Fruit fly (Drosophila melanogaster) whole organism, embryonic: ENCODE results near the gene dgrn.

Experiments
- CG10321 ChIP-seq: fragments of 200-800 bp; sonication (Bioruptor generic); IDR thresholded peaks from 2 replicates; pipeline ENCODE4 v1.3.6; 2022; ENCODE audit warnings: missing biosample characterization, missing genetic modification characterization
- CG11093 ChIP-seq: fragments of 200-800 bp; sonication (Bioruptor generic); IDR thresholded peaks from 3 replicates; pipeline ENCODE4 v1.3.6; 2022; ENCODE audit warnings: missing biosample characterization, missing genetic modification characterization
- CG11560 ChIP-seq: fragments of 200-800 bp; sonication (Bioruptor generic); IDR thresholded peaks from 3 replicates; pipeline ENCODE4 v1.3.6; 2022; ENCODE audit warnings: missing biosample characterization, missing genetic modification characterization
- CG11695 ChIP-seq: fragments of 200-800 bp; sonication (Bioruptor generic); IDR thresholded peaks from 3 replicates; pipeline ENCODE4 v1.3.6; 2022; ENCODE audit warnings: missing biosample characterization, missing genetic modification characterization
- CG12744 ChIP-seq: fragments of 200-800 bp; sonication (Bioruptor generic); optimal IDR thresholded peaks from 2 replicates; lab custom pipeline; 2016; ENCODE audit warnings: missing biosample characterization, missing genetic modification characterization
- CG13424 ChIP-seq: fragments of 200-800 bp; sonication (Bioruptor generic); optimal IDR thresholded peaks from 2 replicates; lab custom pipeline; 2019; ENCODE audit warnings: missing biosample characterization, mild to moderate bottlenecking, missing genetic modification characterization, moderate library complexity
- CG13775 ChIP-seq: fragments of 200-800 bp; sonication (Bioruptor generic); optimal IDR thresholded peaks from 3 replicates; lab custom pipeline; 2017; ENCODE audit warnings: missing biosample characterization, mild to moderate bottlenecking, missing genetic modification characterization
- CG1647 ChIP-seq: fragments of 200-800 bp; sonication (Bioruptor generic); optimal IDR thresholded peaks from 3 replicates; lab custom pipeline; 2016; ENCODE audit warnings: missing biosample characterization, missing genetic modification characterization
- CG16815 ChIP-seq: fragments of 200-800 bp; sonication (Bioruptor generic); optimal IDR thresholded peaks from 3 replicates; lab custom pipeline; 2017; ENCODE audit warnings: missing biosample characterization, mild to moderate bottlenecking, missing genetic modification characterization
- CG17568 ChIP-seq: fragments of 200-800 bp; sonication (Bioruptor generic); optimal IDR thresholded peaks from 2 replicates; lab custom pipeline; 2018; ENCODE audit warnings: missing biosample characterization, mild to moderate bottlenecking, missing genetic modification characterization, moderate library complexity
- CG17612 ChIP-seq: fragments of 200-800 bp; sonication (Bioruptor generic); IDR thresholded peaks from 2 replicates; pipeline ENCODE4 v1.3.6; 2022; ENCODE audit warnings: missing biosample characterization, missing genetic modification characterization
- CG1792 ChIP-seq: fragments of 200-800 bp; sonication (Bioruptor generic); optimal IDR thresholded peaks from 2 replicates; lab custom pipeline; 2016; ENCODE audit warnings: missing biosample characterization, missing genetic modification characterization
- CG2116 ChIP-seq: fragments of 200-800 bp; sonication (Bioruptor generic); optimal IDR thresholded peaks from 3 replicates; lab custom pipeline; 2018; ENCODE audit warnings: missing biosample characterization, mild to moderate bottlenecking, missing genetic modification characterization
- CG32532 ChIP-seq: fragments of 200-800 bp; sonication (Bioruptor generic); IDR thresholded peaks from 2 replicates; pipeline ENCODE4 v1.3.6; 2022; ENCODE audit warnings: missing biosample characterization, missing genetic modification characterization
- CG32772 ChIP-seq: fragments of 200-800 bp; sonication (Bioruptor generic); IDR thresholded peaks from 2 replicates; pipeline ENCODE4 v1.3.6; 2022; ENCODE audit warnings: missing biosample characterization, missing genetic modification characterization
- CG3281 ChIP-seq: fragments of 200-800 bp; sonication (Bioruptor generic); optimal IDR thresholded peaks from 3 replicates; lab custom pipeline; 2017; ENCODE audit warnings: missing biosample characterization, mild to moderate bottlenecking, missing genetic modification characterization
- CG3995 ChIP-seq: fragments of 200-800 bp; sonication (Bioruptor generic); optimal IDR thresholded peaks from 3 replicates; lab custom pipeline; 2016; ENCODE audit warnings: missing biosample characterization, missing genetic modification characterization
- CG42726 ChIP-seq: fragments of 200-800 bp; sonication (Bioruptor generic); IDR thresholded peaks from 2 replicates; pipeline ENCODE4 v1.3.6; 2022; ENCODE audit warnings: missing biosample characterization, missing genetic modification characterization; ENCODE audit not compliant: partially characterized antibody
- CG4617 ChIP-seq: fragments of 200-800 bp; sonication (Bioruptor generic); optimal IDR thresholded peaks from 3 replicates; lab custom pipeline; 2016; ENCODE audit warnings: missing biosample characterization, missing genetic modification characterization, borderline replicate concordance
- CG4854 ChIP-seq: fragments of 200-800 bp; sonication (Bioruptor generic); optimal IDR thresholded peaks from 2 replicates; lab custom pipeline; 2016; ENCODE audit warnings: missing biosample characterization, missing genetic modification characterization, inconsistent platforms
- CG8388 ChIP-seq: fragments of 200-800 bp; sonication (Bioruptor generic); optimal IDR thresholded peaks from 2 replicates; lab custom pipeline; 2019; ENCODE audit warnings: missing biosample characterization, mild to moderate bottlenecking, missing genetic modification characterization, moderate library complexity
- Dp ChIP-seq: fragments of 200-800 bp; sonication (Bioruptor generic); optimal IDR thresholded peaks from 2 replicates; lab custom pipeline; 2018; ENCODE audit warnings: missing biosample characterization, mild to moderate bottlenecking, missing genetic modification characterization, moderate library complexity
- Ets97D ChIP-seq: fragments of 200-800 bp; sonication (Bioruptor generic); optimal IDR thresholded peaks from 3 replicates; lab custom pipeline; 2016; ENCODE audit warnings: missing biosample characterization, missing genetic modification characterization
- Hr3 ChIP-seq: fragments of 200-800 bp; sonication (Bioruptor generic); optimal IDR thresholded peaks from 3 replicates; lab custom pipeline; 2016; ENCODE audit warnings: missing biosample characterization, missing genetic modification characterization
- Hsf ChIP-seq: fragments of 200-800 bp; sonication (Bioruptor generic); optimal IDR thresholded peaks from 3 replicates; lab custom pipeline; 2016; ENCODE audit warnings: missing biosample characterization, missing genetic modification characterization
- MESR4 ChIP-seq: fragments of 200-800 bp; sonication (Bioruptor generic); optimal IDR thresholded peaks from 2 replicates; lab custom pipeline; 2018; ENCODE audit warnings: missing biosample characterization, mild to moderate bottlenecking, missing genetic modification characterization, moderate library complexity
- NC2α ChIP-seq: fragments of 200-800 bp; sonication (Bioruptor generic); optimal IDR thresholded peaks from 2 replicates; lab custom pipeline; 2016; ENCODE audit warnings: missing biosample characterization, missing genetic modification characterization
- Poxn ChIP-seq: fragments of 200-800 bp; sonication (Bioruptor generic); IDR thresholded peaks from 2 replicates; pipeline ENCODE4 v1.3.6; 2022; ENCODE audit warnings: missing biosample characterization, missing genetic modification characterization
- Sox102F ChIP-seq: fragments of 200-800 bp; sonication (Bioruptor generic); optimal IDR thresholded peaks from 2 replicates; lab custom pipeline; 2018; ENCODE audit warnings: missing biosample characterization, mild to moderate bottlenecking, missing genetic modification characterization, moderate library complexity
- Spps ChIP-seq: fragments of 200-800 bp; sonication (Bioruptor generic); optimal IDR thresholded peaks from 2 replicates; lab custom pipeline; 2018; ENCODE audit warnings: missing biosample characterization, mild to moderate bottlenecking, missing genetic modification characterization
- cato ChIP-seq: fragments of 200-800 bp; sonication (Bioruptor generic); optimal IDR thresholded peaks from 2 replicates; lab custom pipeline; 2016; ENCODE audit warnings: missing biosample characterization, missing genetic modification characterization, borderline replicate concordance
- crc ChIP-seq: fragments of 200-800 bp; sonication (Bioruptor generic); optimal IDR thresholded peaks from 2 replicates; lab custom pipeline; 2016; ENCODE audit warnings: missing biosample characterization, missing genetic modification characterization
- croc ChIP-seq: fragments of 200-800 bp; sonication (Bioruptor generic); conservative IDR thresholded peaks from 3 replicates; pipeline ENCODE4 v1.3.6; 2022; ENCODE audit warnings: missing biosample characterization, missing genetic modification characterization
- da ChIP-seq: fragments of 200-800 bp; sonication (Bioruptor generic); optimal IDR thresholded peaks from 2 replicates; lab custom pipeline; 2016; ENCODE audit warnings: missing biosample characterization, missing genetic modification characterization
- dan ChIP-seq: fragments of 200-800 bp; sonication (Bioruptor generic); IDR thresholded peaks from 2 replicates; pipeline ENCODE4 v1.3.6; 2022; ENCODE audit warnings: missing biosample characterization, missing genetic modification characterization
- en ChIP-seq: fragments of 200-800 bp; sonication (Bioruptor generic); optimal IDR thresholded peaks from 2 replicates; lab custom pipeline; 2016; ENCODE audit warnings: missing biosample characterization, missing genetic modification characterization
- fd102C ChIP-seq: fragments of 200-800 bp; sonication (Bioruptor generic); optimal IDR thresholded peaks from 2 replicates; lab custom pipeline; 2018; ENCODE audit warnings: missing biosample characterization, mild to moderate bottlenecking, missing genetic modification characterization, moderate library complexity
- fru ChIP-seq: fragments of >200 bp; optimal IDR thresholded peaks from 2 replicates; lab custom pipeline; 2017
- gro ChIP-seq: fragments of 200-800 bp; sonication (Bioruptor generic); optimal IDR thresholded peaks from 2 replicates; lab custom pipeline; 2016; ENCODE audit warnings: missing biosample characterization, missing genetic modification characterization
- jigr1 ChIP-seq: fragments of 200-800 bp; sonication (Bioruptor generic); IDR thresholded peaks from 3 replicates; pipeline ENCODE4 v1.3.6; 2022; ENCODE audit warnings: missing biosample characterization, missing genetic modification characterization
- ken ChIP-seq: fragments of 200-800 bp; sonication (Bioruptor generic); IDR thresholded peaks from 3 replicates; pipeline ENCODE4 v1.3.6; 2022; ENCODE audit warnings: missing biosample characterization, missing genetic modification characterization
- nom ChIP-seq: fragments of 200-800 bp; sonication (Bioruptor generic); optimal IDR thresholded peaks from 2 replicates; lab custom pipeline; 2017; ENCODE audit warnings: missing biosample characterization, missing genetic modification characterization, mild to moderate bottlenecking, moderate library complexity, missing genetic modification reagents
- p53 ChIP-seq: fragments of 200-800 bp; sonication (Bioruptor generic); optimal IDR thresholded peaks from 2 replicates; lab custom pipeline; 2016; ENCODE audit warnings: missing biosample characterization, missing genetic modification characterization
- rib ChIP-seq: fragments of 200-800 bp; sonication (Bioruptor generic); IDR thresholded peaks from 2 replicates; pipeline ENCODE4 v1.3.6; 2022; ENCODE audit warnings: missing biosample characterization, missing genetic modification characterization
- sens ChIP-seq: fragments of 200-800 bp; sonication (Bioruptor generic); peaks from one replicate; lab custom pipeline; 2016; ENCODE audit warnings: missing biosample characterization, missing genetic modification characterization
- tap ChIP-seq: fragments of 200-800 bp; optimal IDR thresholded peaks from 3 replicates; lab custom pipeline; 2019; ENCODE audit warnings: missing biosample characterization, mild to moderate bottlenecking, missing genetic modification characterization, moderate library complexity
- tna ChIP-seq: fragments of 200-800 bp; sonication (Bioruptor generic); IDR thresholded peaks from 2 replicates; pipeline ENCODE4 v1.3.6; 2022; ENCODE audit warnings: missing biosample characterization, missing genetic modification characterization; ENCODE audit not compliant: partially characterized antibody
- usp ChIP-seq: fragments of >200 bp; optimal IDR thresholded peaks from 2 replicates; lab custom pipeline; 2017; ENCODE audit warnings: missing biosample characterization, missing genetic modification characterization

The dgrn gene

dm6 chr3R:5789025-5789953, 35.1 kb upstream of the dgrn start, which contains the start of the genes Hat1 and Rpn5 (continued):
- TF ChIP-seq cato (GFP tag; lab: Kevin White, UChicago) (peak; percentile 76), CG17612 (GFP tag; lab: Robert Waterston, UW) (no peak), CG42726 (peak; percentile 43; the same call in 1 of the 2 replicates), crc (GFP tag; lab: Kevin White, UChicago) (peak; percentile 80), NC2α (GFP tag; lab: Kevin White, UChicago) (peak; percentile 77), CG11695 (peak; percentile 44; the same call in 1 of the 3 replicates), CG8388 (GFP tag; lab: Kevin White, UChicago) (peak; percentile 73), jigr1 (GFP tag; lab: Robert Waterston, UW) (peak; percentile 28; the same call in 1 of the 3 replicates), Hr3 (GFP tag; lab: Kevin White, UChicago) (peak; percentile 90), da (peak; percentile 72), CG13424 (peak; percentile 71), fru (no peak), gro (peak; percentile 78), rib (0 out of 2 replicates have a peak, but pooled peaks have one; percentile 10), p53 (GFP tag; lab: Kevin White, UChicago) (peak; percentile 73), CG11560 (tag; lab: Robert Waterston, UW) (peak; percentile 53; the same call in 1 of the 3 replicates), CG3995 (GFP tag; lab: Kevin White, UChicago) (peak; percentile 93), Dp (GFP tag; lab: Kevin White, UChicago) (peak; percentile 47), CG12744 (GFP tag; lab: Kevin White, UChicago) (peak; percentile 81), Poxn (0 out of 2 replicates have a peak, but pooled peaks have one; percentile 31), fd102C (GFP tag; lab: Kevin White, UChicago) (no peak), CG10321 (GFP tag; lab: Robert Waterston, UW) (no peak; the same call in 1 of the 2 replicates), tna (GFP tag; lab: Robert Waterston, UW) (peak; percentile 17; the same call in 1 of the 2 replicates), MESR4 (peak; percentile 35), dan (GFP tag; lab: Robert Waterston, UW) (0 out of 2 replicates have a peak, but pooled peaks have one; percentile 38), usp (no peak), tap (tag; lab: Kevin White, UChicago) (peak; percentile 35), CG11093 (GFP tag; lab: Robert Waterston, UW) (peak; percentile 62; the same call in 1 of the 3 replicates), Sox102F (GFP tag; lab: Kevin White, UChicago) (peak; percentile 64), CG32532 (GFP tag; lab: Robert Waterston, UW) (peak; percentile 77), CG1792 (GFP tag; lab: Kevin White, UChicago) (peak; percentile 75), Spps (peak; percentile 24), Ets97D (GFP tag; lab: Kevin White, UChicago) (peak; percentile 87), en (GFP tag; lab: Kevin White, UChicago) (peak; percentile 69), CG1647 (peak; percentile 88), CG17568 (GFP tag; lab: Kevin White, UChicago) (no peak), CG13775 (peak; percentile 93), Hsf (GFP tag; lab: Kevin White, UChicago) (peak; percentile 93), CG4854 (GFP tag; lab: Kevin White, UChicago) (peak; percentile 80), CG2116 (GFP tag; lab: Kevin White, UChicago) (peak; percentile 75), nom (peak; percentile 56), croc (peak; percentile 21; the same call in 1 of the 3 replicates), CG32772 (GFP tag; lab: Robert Waterston, UW) (peak; percentile 60), sens (GFP tag; lab: Kevin White, UChicago) (peak; percentile 98), CG4617 (GFP tag; lab: Kevin White, UChicago) (peak; percentile 76), CG3281 (GFP tag; lab: Kevin White, UChicago) (peak; percentile 80), ken (GFP tag; lab: Robert Waterston, UW) (0 out of 3 replicates have a peak, but pooled peaks have one; percentile 60), CG16815 (GFP tag; lab: Kevin White, UChicago) (peak; percentile 85)
